Fruit fly (Drosophila melanogaster) whole organism, prepupa: ENCODE measurements around the gene CG31100.

Experiments
- CG15336 ChIP-seq: fragments of 200-800 bp; sonication (Bioruptor generic); IDR thresholded peaks from 2 replicates; pipeline ENCODE4 v1.3.6; 2022; ENCODE audit warnings: missing biosample characterization, missing genetic modification characterization
- CG3032 ChIP-seq: fragments of 200-800 bp; optimal IDR thresholded peaks from 2 replicates; lab custom pipeline; 2019; ENCODE audit warnings: missing biosample characterization, mild to moderate bottlenecking, missing genetic modification characterization, moderate library complexity
- CG34406 ChIP-seq: fragments of 200-800 bp; sonication (Bioruptor generic); optimal IDR thresholded peaks from 3 replicates; lab custom pipeline; 2016; ENCODE audit warnings: missing biosample characterization, missing genetic modification characterization
- CG7368 ChIP-seq: fragments of 200-800 bp; sonication (Bioruptor generic); optimal IDR thresholded peaks from 3 replicates; lab custom pipeline; 2016; ENCODE audit warnings: missing biosample characterization, missing genetic modification characterization
- CG9139 ChIP-seq: fragments of 200-800 bp; sonication (Bioruptor generic); optimal IDR thresholded peaks from 3 replicates; lab custom pipeline; 2017; ENCODE audit warnings: missing biosample characterization, mild to moderate bottlenecking, missing genetic modification characterization
- Lpt ChIP-seq: fragments of 200-800 bp; sonication (Bioruptor generic); optimal IDR thresholded peaks from 3 replicates; lab custom pipeline; 2016; ENCODE audit warnings: missing biosample characterization, missing genetic modification characterization
- Sox14 ChIP-seq: fragments of 200-800 bp; sonication (Bioruptor generic); optimal IDR thresholded peaks from 3 replicates; lab custom pipeline; 2016; ENCODE audit warnings: missing biosample characterization, missing genetic modification characterization
- Sox15 ChIP-seq: fragments of 200-800 bp; sonication (Bioruptor generic); optimal IDR thresholded peaks from 3 replicates; lab custom pipeline; 2016; ENCODE audit warnings: missing biosample characterization, missing genetic modification characterization
- acj6 ChIP-seq: fragments of 200-800 bp; sonication (Bioruptor generic); optimal IDR thresholded peaks from 3 replicates; lab custom pipeline; 2016; ENCODE audit warnings: missing biosample characterization, missing genetic modification characterization
- fd59A ChIP-seq: fragments of 200-800 bp; sonication (Bioruptor generic); optimal IDR thresholded peaks from 2 replicates; lab custom pipeline; 2017; ENCODE audit warnings: missing biosample characterization, mild to moderate bottlenecking, missing genetic modification characterization, missing genetic modification reagents
- pdm3 ChIP-seq: fragments of 200-800 bp; sonication (Bioruptor generic); optimal IDR thresholded peaks from 3 replicates; lab custom pipeline; 2016; ENCODE audit warnings: missing biosample characterization, missing genetic modification characterization
- ss ChIP-seq, 2 experiments: fragments of 200-800 bp; sonication (Bioruptor generic); optimal IDR thresholded peaks; 2 replicates in 1 of 2; 3 replicates in 1 of 2; lab custom pipeline; 2017 to 2018; ENCODE audit warnings: mild to moderate bottlenecking in 2 of 2, missing biosample characterization in 2 of 2, missing genetic modification characterization in 2 of 2, moderate library complexity in 1 of 2

- TF ChIP-seq CG15336 (GFP tag; lab: Robert Waterston, UW): no peak
- no peak for TF ChIP-seq ss (GFP tag; optimal IDR thresholded peaks at IDR 0.05; lab: Kevin White, UChicago)
- TF ChIP-seq Sox14 (GFP tag; lab: Kevin White, UChicago): no peak
- TF ChIP-seq CG34406 (GFP tag; lab: Kevin White, UChicago): no peak
- no peak for TF ChIP-seq acj6 (GFP tag; lab: Kevin White, UChicago)
- no peak for TF ChIP-seq Sox15 (GFP tag; lab: Kevin White, UChicago)
- TF ChIP-seq pdm3 (GFP tag; lab: Kevin White, UChicago): no peak
- no peak for TF ChIP-seq CG7368 (GFP tag; lab: Kevin White, UChicago)
- TF ChIP-seq Lpt: no peak
- TF ChIP-seq CG9139 (GFP tag; lab: Kevin White, UChicago): no peak
- TF ChIP-seq CG3032: no peak
- no peak for TF ChIP-seq fd59A (GFP tag; lab: Kevin White, UChicago)
These were observed 3.8 kb upstream of the CG31100 start for dm6 chr3R:9007258-9007657.
